Worm (Caenorhabditis elegans) whole organism, midembryonic: ENCODE data around the gene T19D12.6.
"Not testable (repeated sequence)": the region's sequence is repeated elsewhere in the genome, so short reads cannot be mapped to it uniquely, and the experiment has no call there.

Source experiments
- T22C8.4 ChIP-seq: fragments of 200-800 bp; sonication (Bioruptor generic); IDR thresholded peaks from 2 replicates; pipeline ENCODE4 v1.3.6; 2022; ENCODE audit warnings: missing genetic modification characterization, missing compliant biosample characterization
- cog-1 ChIP-seq: sonication (generic microtip); optimal IDR thresholded peaks from 2 replicates; lab custom pipeline; 2016; ENCODE audit warnings: missing genetic modification characterization, missing compliant biosample characterization
- flt-1 ChIP-seq: fragments of 200-800 bp; sonication (Bioruptor generic); IDR thresholded peaks from 2 replicates; pipeline ENCODE4 v1.3.6; 2022; ENCODE audit warnings: missing genetic modification characterization, missing compliant biosample characterization
- med-1 ChIP-seq: sonication (generic microtip); optimal IDR thresholded peaks from 2 replicates; lab custom pipeline; 2017; ENCODE audit warnings: missing genetic modification characterization, mild to moderate bottlenecking, missing compliant biosample characterization, antibody characterized with exemption, missing genetic modification reagents; ENCODE audit not compliant: insufficient read depth
- ref-1 ChIP-seq: fragments of 200-800 bp; sonication (Bioruptor generic); conservative IDR thresholded peaks from 2 replicates; pipeline ENCODE4 v1.3.6; 2022; ENCODE audit warnings: missing genetic modification reagents, missing genetic modification characterization, missing compliant biosample characterization
- tab-1 ChIP-seq: fragments of 200-800 bp; sonication (Bioruptor generic); IDR thresholded peaks from 2 replicates; pipeline ENCODE4 v1.3.6; 2022; ENCODE audit warnings: missing genetic modification characterization, missing compliant biosample characterization
- ztf-23 ChIP-seq: fragments of 200-800 bp; sonication (Bioruptor generic); IDR thresholded peaks from 2 replicates; pipeline ENCODE4 v1.3.6; 2022; ENCODE audit warnings: missing genetic modification reagents, missing genetic modification characterization, missing compliant biosample characterization

- TF ChIP-seq med-1 (GFP tag; lab: Kevin White, UChicago); ztf-23 (GFP tag; lab: Robert Waterston, UW); T22C8.4 (GFP tag; lab: Robert Waterston, UW); flt-1 (GFP tag; lab: Robert Waterston, UW); ref-1 (GFP tag; lab: Robert Waterston, UW); cog-1 (tag; lab: Kevin White, UChicago); tab-1 (GFP tag; lab: Robert Waterston, UW): not testable (repeated sequence)
Observed at ce11 chrII:6627182-6627581, 15.7 kb downstream of the T19D12.6 start, which contains the start of the genes F54H5.5 and F54H5.2.
